Worm (Caenorhabditis elegans) whole organism, L2 larva: ENCODE results near the gene pfd-2.

ENCODE experiments used
- F13H6.1 ChIP-seq: sonication (generic microtip); optimal IDR thresholded peaks from 2 replicates; lab custom pipeline; 2016; ENCODE audit warnings: missing genetic modification characterization, missing compliant biosample characterization
- Y55F3AM.14 ChIP-seq: fragments of 200-800 bp; sonication (Bioruptor generic); optimal IDR thresholded peaks from 2 replicates; lab custom pipeline; 2018; ENCODE audit warnings: mild to moderate bottlenecking, missing genetic modification characterization, missing compliant biosample characterization
- ZK546.5 ChIP-seq: sonication (generic microtip); optimal IDR thresholded peaks from 2 replicates; lab custom pipeline; 2017; ENCODE audit warnings: missing biosample characterization, missing genetic modification characterization
- ama-1 ChIP-seq: fragments of 150-350 bp; optimal IDR thresholded peaks from 2 replicates; lab custom pipeline; 2018; ENCODE audit warnings: inconsistent platforms
- ceh-16 ChIP-seq: fragments of 150-350 bp; optimal IDR thresholded peaks from 2 replicates; lab custom pipeline; 2014; ENCODE audit warnings: missing biosample characterization, missing genetic modification characterization
- egl-27 ChIP-seq: sonication (generic microtip); optimal IDR thresholded peaks from 3 replicates; lab custom pipeline; 2017; ENCODE audit warnings: missing biosample characterization, missing genetic modification reagents, missing genetic modification characterization
- elt-3 ChIP-seq: sonication (generic microtip); optimal IDR thresholded peaks from 2 replicates; lab custom pipeline; 2017; ENCODE audit warnings: missing biosample characterization, missing genetic modification characterization
- lin-39 ChIP-seq: fragments of 150-350 bp; optimal IDR thresholded peaks from 2 replicates; lab custom pipeline; 2014; ENCODE audit warnings: missing biosample characterization, missing genetic modification reagents, missing genetic modification characterization
- mab-5 ChIP-seq: fragments of 150-350 bp; optimal IDR thresholded peaks from 2 replicates; lab custom pipeline; 2014; ENCODE audit warnings: missing biosample characterization, missing genetic modification characterization
- nhr-11 ChIP-seq: fragments of 150-350 bp; optimal IDR thresholded peaks from 2 replicates; lab custom pipeline; 2014; ENCODE audit warnings: missing biosample characterization, missing genetic modification characterization
- nhr-237 ChIP-seq: fragments of 150-350 bp; optimal IDR thresholded peaks from 2 replicates; lab custom pipeline; 2014; ENCODE audit warnings: missing biosample characterization, missing genetic modification characterization
- snpc-4 ChIP-seq: fragments of 150-350 bp; optimal IDR thresholded peaks from 2 replicates; lab custom pipeline; 2014; ENCODE audit warnings: missing biosample characterization, missing genetic modification characterization
- zag-1 ChIP-seq: fragments of 150-350 bp; optimal IDR thresholded peaks from 2 replicates; lab custom pipeline; 2014; ENCODE audit warnings: missing biosample characterization, missing genetic modification characterization
- ztf-11 ChIP-seq: sonication (generic microtip); optimal IDR thresholded peaks from 2 replicates; lab custom pipeline; 2017; ENCODE audit warnings: missing biosample characterization, missing genetic modification characterization

DNA sequence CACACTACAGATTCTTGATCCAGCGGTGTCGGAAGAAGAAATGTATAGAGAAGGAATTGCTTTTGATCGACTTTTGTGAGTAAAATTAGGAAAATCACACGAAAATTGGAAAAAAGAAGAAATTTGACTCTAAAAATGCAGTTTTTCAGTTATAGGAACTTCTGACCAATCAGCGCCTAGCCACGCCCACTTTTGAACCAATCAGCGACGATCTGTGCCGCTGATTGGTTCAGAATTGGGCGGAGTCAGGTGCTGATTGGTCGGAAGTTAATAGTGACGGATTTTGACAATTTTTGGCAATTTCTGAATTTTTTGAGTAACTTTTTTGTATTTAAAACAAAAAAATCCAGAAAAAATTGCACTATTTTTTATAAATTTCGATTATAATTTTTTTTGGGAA is 15.0 kb downstream of the pfd-2 start:
- no peak for TF ChIP-seq ztf-11 (tag; lab: Kevin White, UChicago)
- TF ChIP-seq mab-5 (tag; lab: Kevin White, UChicago), result no peak
- TF ChIP-seq snpc-4 (tag; lab: Kevin White, UChicago), result no peak
- no peak for TF ChIP-seq ZK546.5 (tag; lab: Kevin White, UChicago)
- TF ChIP-seq ceh-16 (tag; lab: Kevin White, UChicago), result no peak
- TF ChIP-seq nhr-237 (tag; lab: Kevin White, UChicago), result no peak
- no peak for TF ChIP-seq lin-39
- no peak for TF ChIP-seq ama-1 (lab: Kevin White, UChicago)
- no peak for TF ChIP-seq Y55F3AM.14 (GFP tag; lab: Kevin White, UChicago)
- TF ChIP-seq elt-3 (tag; lab: Kevin White, UChicago), result no peak
- TF ChIP-seq nhr-11 (tag; lab: Kevin White, UChicago), result no peak
- no peak for TF ChIP-seq egl-27 (tag; lab: Kevin White, UChicago)
- TF ChIP-seq zag-1, result no peak
- no peak for TF ChIP-seq F13H6.1 (tag; lab: Kevin White, UChicago)
